Worm (Caenorhabditis elegans) whole organism, young adult: ENCODE measurements around the gene F56F10.2.

Experiments
- B0336.3 ChIP-seq: fragments of 200-800 bp; sonication (Bioruptor generic); IDR thresholded peaks from 2 replicates; pipeline ENCODE4 v1.3.6; 2022; ENCODE audit warnings: missing genetic modification characterization, missing compliant biosample characterization
- F55B11.4 ChIP-seq: sonication (generic microtip); optimal IDR thresholded peaks from 2 replicates; lab custom pipeline; 2016; ENCODE audit warnings: missing compliant biosample characterization, missing genetic modification characterization, borderline replicate concordance; ENCODE audit not compliant: insufficient read depth
- Y53G8AR.9 ChIP-seq: fragments of 200-800 bp; sonication (Bioruptor generic); conservative IDR thresholded peaks from 2 replicates; pipeline ENCODE4 v1.3.6; 2022; ENCODE audit warnings: missing genetic modification reagents, missing genetic modification characterization, missing compliant biosample characterization
- Y67H2A.10 ChIP-seq: fragments of 200-800 bp; sonication (Bioruptor generic); conservative IDR thresholded peaks from 2 replicates; pipeline ENCODE4 v1.3.6; 2022; ENCODE audit warnings: missing genetic modification reagents, missing genetic modification characterization, missing compliant biosample characterization
- Y79H2A.3 ChIP-seq: fragments of 200-800 bp; sonication (Bioruptor generic); conservative IDR thresholded peaks from 2 replicates; pipeline ENCODE4 v1.3.6; 2022; ENCODE audit warnings: missing genetic modification reagents, missing genetic modification characterization, missing compliant biosample characterization
- ZK185.1 ChIP-seq: sonication (generic microtip); optimal IDR thresholded peaks from 2 replicates; lab custom pipeline; 2016; ENCODE audit warnings: mild to moderate bottlenecking, missing genetic modification characterization, missing compliant biosample characterization; ENCODE audit not compliant: poor library complexity, severe bottlenecking
- akir-1 ChIP-seq: fragments of 200-800 bp; sonication (Bioruptor generic); optimal IDR thresholded peaks from 2 replicates; lab custom pipeline; 2018; ENCODE audit warnings: mild to moderate bottlenecking, missing genetic modification characterization, moderate library complexity, missing compliant biosample characterization
- aptf-2 ChIP-seq: fragments of 200-800 bp; sonication (Bioruptor generic); conservative IDR thresholded peaks from 2 replicates; pipeline ENCODE4 v1.3.6; 2022; ENCODE audit warnings: missing genetic modification reagents, missing genetic modification characterization, missing compliant biosample characterization
- aptf-3 ChIP-seq: fragments of 200-800 bp; sonication (Bioruptor generic); IDR thresholded peaks from 2 replicates; pipeline ENCODE4 v1.3.6; 2022; ENCODE audit warnings: missing genetic modification characterization, missing compliant biosample characterization
- athp-1 ChIP-seq: sonication (generic microtip); optimal IDR thresholded peaks from 2 replicates; lab custom pipeline; 2017; ENCODE audit warnings: mild to moderate bottlenecking, missing genetic modification characterization, missing compliant biosample characterization
- attf-3 ChIP-seq: fragments of 200-800 bp; sonication (Bioruptor generic); conservative IDR thresholded peaks from 2 replicates; pipeline ENCODE4 v1.3.6; 2022; ENCODE audit warnings: missing genetic modification reagents, missing genetic modification characterization, missing compliant biosample characterization
- attf-5 ChIP-seq: fragments of 200-800 bp; sonication (Bioruptor generic); optimal IDR thresholded peaks from 2 replicates; lab custom pipeline; 2018; ENCODE audit warnings: mild to moderate bottlenecking, missing genetic modification characterization, missing compliant biosample characterization
- attf-6 ChIP-seq: fragments of 200-800 bp; sonication (Bioruptor generic); IDR thresholded peaks from 2 replicates; pipeline ENCODE4 v1.3.6; 2022; ENCODE audit warnings: missing genetic modification reagents, missing genetic modification characterization, missing compliant biosample characterization
- ceh-40 ChIP-seq: fragments of 200-800 bp; sonication (Bioruptor generic); IDR thresholded peaks from 2 replicates; pipeline ENCODE4 v1.3.6; 2022; ENCODE audit warnings: missing genetic modification characterization, missing compliant biosample characterization
- ceh-58 ChIP-seq: fragments of 200-800 bp; sonication (Bioruptor generic); IDR thresholded peaks from 2 replicates; pipeline ENCODE4 v1.3.6; 2022; ENCODE audit warnings: missing genetic modification characterization, missing compliant biosample characterization
- chd-7 ChIP-seq: sonication (generic microtip); optimal IDR thresholded peaks from 2 replicates; lab custom pipeline; 2016; ENCODE audit warnings: mild to moderate bottlenecking, missing genetic modification characterization, moderate library complexity, missing compliant biosample characterization
- dox-1 ChIP-seq: fragments of 200-800 bp; sonication (Bioruptor generic); IDR thresholded peaks from 2 replicates; pipeline ENCODE4 v1.3.6; 2022; ENCODE audit warnings: missing genetic modification reagents, missing genetic modification characterization, missing compliant biosample characterization
- ekl-4 ChIP-seq: fragments of 200-800 bp; sonication (Bioruptor generic); IDR thresholded peaks from 2 replicates; pipeline ENCODE4 v1.3.6; 2022; ENCODE audit warnings: missing genetic modification reagents, missing genetic modification characterization, missing compliant biosample characterization
- hmg-1.2 ChIP-seq: fragments of 200-800 bp; sonication (Bioruptor generic); IDR thresholded peaks from 2 replicates; pipeline ENCODE4 v1.3.6; 2022; ENCODE audit warnings: missing genetic modification reagents, missing genetic modification characterization, missing compliant biosample characterization
- hmg-20 ChIP-seq: fragments of 200-800 bp; sonication (Bioruptor generic); IDR thresholded peaks from 2 replicates; pipeline ENCODE4 v1.3.6; 2022; ENCODE audit warnings: missing genetic modification reagents, missing genetic modification characterization, missing compliant biosample characterization
- let-607 ChIP-seq, 2 experiments: fragments of 200-800 bp in 1 of 2; sonication (Bioruptor generic) in 1 of 2; sonication (generic microtip) in 1 of 2; optimal IDR thresholded peaks; 2 replicates each; lab custom pipeline; 2016 to 2018; ENCODE audit warnings: mild to moderate bottlenecking in 2 of 2, missing compliant biosample characterization in 2 of 2, missing genetic modification characterization in 2 of 2, moderate library complexity in 2 of 2, missing genotype in 1 of 2
- lin-26 ChIP-seq: fragments of 200-800 bp; sonication (Bioruptor generic); IDR thresholded peaks from 2 replicates; pipeline ENCODE4 v1.3.6; 2022; ENCODE audit warnings: missing genetic modification reagents, missing genetic modification characterization, missing compliant biosample characterization
- lin-40 ChIP-seq: sonication (generic microtip); optimal IDR thresholded peaks from 2 replicates; lab custom pipeline; 2016; ENCODE audit warnings: missing genetic modification characterization, mild to moderate bottlenecking, missing compliant biosample characterization, missing genotype, missing genetic modification reagents
- lin-54 ChIP-seq: fragments of 200-800 bp; sonication (Bioruptor generic); optimal IDR thresholded peaks from 2 replicates; lab custom pipeline; 2018; ENCODE audit warnings: mild to moderate bottlenecking, missing genetic modification characterization, missing compliant biosample characterization
- madf-10 ChIP-seq: sonication (generic microtip); optimal IDR thresholded peaks from 2 replicates; lab custom pipeline; 2016; ENCODE audit warnings: mild to moderate bottlenecking, missing genetic modification characterization, missing compliant biosample characterization
- madf-3 ChIP-seq: fragments of 200-800 bp; sonication (Bioruptor generic); IDR thresholded peaks from 2 replicates; pipeline ENCODE4 v1.3.6; 2022; ENCODE audit warnings: missing genetic modification reagents, missing genetic modification characterization, missing compliant biosample characterization
- madf-6 ChIP-seq: fragments of 200-800 bp; sonication (Bioruptor generic); IDR thresholded peaks from 2 replicates; pipeline ENCODE4 v1.3.6; 2022; ENCODE audit warnings: missing genetic modification reagents, missing genetic modification characterization, missing compliant biosample characterization
- nfya-1 ChIP-seq: sonication (generic microtip); optimal IDR thresholded peaks from 2 replicates; lab custom pipeline; 2017; ENCODE audit warnings: antibody characterized with exemption, missing compliant biosample characterization, missing genetic modification characterization, borderline replicate concordance; ENCODE audit not compliant: insufficient read depth
- nfya-2 ChIP-seq: fragments of 200-800 bp; sonication (Bioruptor generic); IDR thresholded peaks from 2 replicates; pipeline ENCODE4 v1.3.6; 2022; ENCODE audit warnings: missing genetic modification reagents, missing genetic modification characterization, missing compliant biosample characterization
- nhr-80 ChIP-seq: sonication (generic microtip); optimal IDR thresholded peaks from 2 replicates; lab custom pipeline; 2016; ENCODE audit warnings: missing genetic modification characterization, missing compliant biosample characterization
- pha-4 ChIP-seq: fragments of 150-350 bp; sonication (generic microtip); optimal IDR thresholded peaks from 2 replicates; lab custom pipeline; 2014; ENCODE audit warnings: missing biosample characterization, missing genetic modification reagents, missing genetic modification characterization
- rec-8 ChIP-seq, 2 experiments: sonication (generic microtip); optimal IDR thresholded peaks; 2 replicates each; lab custom pipeline; 2016; ENCODE audit warnings: mild to moderate bottlenecking in 2 of 2, missing genetic modification characterization in 2 of 2, missing genetic modification reagents in 2 of 2, missing genotype in 2 of 2, missing biosample characterization in 1 of 2, missing compliant biosample characterization in 1 of 2, moderate library complexity in 1 of 2
- sdz-38 ChIP-seq: sonication (generic microtip); optimal IDR thresholded peaks from 2 replicates; lab custom pipeline; 2016; ENCODE audit warnings: missing genotype, missing genetic modification characterization, missing compliant biosample characterization
- snpc-1.1 ChIP-seq: sonication (generic microtip); optimal IDR thresholded peaks from 2 replicates; lab custom pipeline; 2017; ENCODE audit warnings: missing genetic modification characterization, mild to moderate bottlenecking, missing compliant biosample characterization, antibody characterized with exemption, moderate library complexity, missing genotype, missing genetic modification reagents; ENCODE audit not compliant: insufficient read depth
- snpc-4 ChIP-seq, 5 experiments: fragments of 150-350 bp in 1 of 5; sonication (generic microtip) in 4 of 5; optimal IDR thresholded peaks; 2 replicates each; lab custom pipeline; 2014 to 2018; ENCODE audit warnings: missing genetic modification characterization in 5 of 5, missing biosample characterization in 3 of 5, antibody characterized with exemption in 2 of 5, mild to moderate bottlenecking in 2 of 5, missing compliant biosample characterization in 2 of 5, missing genotype in 2 of 5, moderate library complexity in 2 of 5, missing genetic modification reagents in 1 of 5
- somi-1 ChIP-seq: fragments of 200-800 bp; sonication (Bioruptor generic); optimal IDR thresholded peaks from 2 replicates; lab custom pipeline; 2018; ENCODE audit warnings: mild to moderate bottlenecking, missing genetic modification characterization, missing compliant biosample characterization
- ztf-18 ChIP-seq: sonication (generic microtip); optimal IDR thresholded peaks from 2 replicates; lab custom pipeline; 2016; ENCODE audit warnings: missing genotype, mild to moderate bottlenecking, missing genetic modification characterization, missing compliant biosample characterization
- ztf-25 ChIP-seq: fragments of 200-800 bp; sonication (Bioruptor generic); IDR thresholded peaks from 2 replicates; pipeline ENCODE4 v1.3.6; 2022; ENCODE audit warnings: missing genetic modification reagents, missing genetic modification characterization, missing compliant biosample characterization
- ztf-28 ChIP-seq: fragments of 200-800 bp; sonication (Bioruptor generic); IDR thresholded peaks from 2 replicates; pipeline ENCODE4 v1.3.6; 2022; ENCODE audit warnings: missing genetic modification reagents, missing genetic modification characterization, missing compliant biosample characterization

F56F10.2 gene

DNA sequence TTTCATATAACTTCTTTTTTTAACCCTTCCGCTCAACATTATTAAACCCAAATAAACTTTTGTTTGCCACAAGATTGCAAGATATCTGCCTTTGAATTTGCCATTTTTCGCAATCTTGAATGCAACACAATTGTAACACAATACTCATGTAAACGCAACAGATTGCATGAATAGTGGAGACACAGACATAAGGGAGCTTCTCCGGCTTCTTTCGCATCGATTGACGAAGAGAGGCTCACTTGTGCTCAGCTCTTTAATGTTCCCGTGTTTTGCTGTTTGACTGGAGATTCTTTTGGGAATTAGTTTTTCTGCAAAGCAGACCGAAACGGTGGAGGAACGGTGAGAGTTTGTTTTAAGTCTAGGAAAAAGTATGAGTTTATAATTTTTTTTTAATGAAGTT, at the start of gene F56F10.2:
Gene F56F10.2, plus strand, starts transcription at position 215 of the 400 bp plus-strand sequence.
- TF ChIP-seq Y79H2A.3 (GFP tag; lab: Robert Waterston, UW) (no peak), snpc-1.1 (tag; lab: Kevin White, UChicago) (no peak), hmg-1.2 (GFP tag; lab: Robert Waterston, UW) (no peak)

DNA sequence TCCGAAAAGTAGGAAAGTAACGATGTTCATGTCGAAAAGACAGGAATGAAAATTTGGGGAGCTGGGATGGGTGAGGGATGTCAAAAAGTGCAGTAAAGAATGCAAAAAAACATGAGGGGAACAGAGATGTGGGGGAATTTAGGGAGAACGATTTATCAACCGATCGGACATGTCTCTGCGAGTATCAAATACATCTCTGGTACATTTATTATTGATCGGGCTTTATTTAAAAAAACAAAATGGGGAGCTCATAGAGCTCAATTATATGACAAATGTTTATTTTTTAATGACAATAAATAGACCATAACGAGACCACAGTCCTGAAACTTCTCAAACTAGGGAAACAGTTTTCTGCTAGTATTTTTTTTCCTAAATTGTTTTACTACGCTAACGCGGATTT, 48.7 kb upstream of the F56F10.2 start, which contains the start of gene F25E2.2:
Gene F25E2.2, minus strand, starts transcription at position 101 of the 400 bp plus-strand sequence.
- TF ChIP-seq madf-3 (no peak), snpc-4 (GFP tag; optimal IDR thresholded peaks at IDR 0.05; lab: Kevin White, UChicago) (no peak), snpc-4 (tag; optimal IDR thresholded peaks at IDR 0.05; lab: Kevin White, UChicago) (no peak)

DNA sequence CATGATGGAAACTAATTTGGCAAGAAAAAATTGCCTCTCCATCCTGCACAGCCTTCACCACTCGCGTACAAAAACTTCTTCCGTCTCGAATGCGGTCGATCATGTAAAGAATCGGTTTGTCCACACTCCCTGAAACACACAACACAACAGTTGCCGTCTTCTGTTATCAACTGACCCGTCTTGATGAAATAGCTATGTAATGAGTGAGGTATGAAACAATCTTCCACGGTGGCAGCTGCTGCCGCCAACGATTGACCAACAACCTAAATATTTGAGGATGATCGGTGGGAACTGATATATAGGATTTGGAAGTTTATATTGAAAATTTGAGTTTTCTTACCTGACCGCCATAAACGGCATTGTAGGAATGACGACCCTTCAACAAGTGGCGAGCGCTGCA, 47.2 kb upstream of the F56F10.2 start:
- TF ChIP-seq hmg-1.2 (GFP tag; lab: Robert Waterston, UW), result no peak
- TF ChIP-seq nhr-80, result peak; percentile 36
- TF ChIP-seq dox-1 (GFP tag; lab: Robert Waterston, UW), result no peak
- no peak for TF ChIP-seq akir-1
- TF ChIP-seq let-607 (tag; optimal IDR thresholded peaks at IDR 0.05; lab: Kevin White, UChicago), result peak in 1 of 2 experiments; percentile 17
- TF ChIP-seq ztf-18 (tag; lab: Kevin White, UChicago), result no peak
- TF ChIP-seq somi-1, result no peak
- no peak for TF ChIP-seq attf-6

DNA sequence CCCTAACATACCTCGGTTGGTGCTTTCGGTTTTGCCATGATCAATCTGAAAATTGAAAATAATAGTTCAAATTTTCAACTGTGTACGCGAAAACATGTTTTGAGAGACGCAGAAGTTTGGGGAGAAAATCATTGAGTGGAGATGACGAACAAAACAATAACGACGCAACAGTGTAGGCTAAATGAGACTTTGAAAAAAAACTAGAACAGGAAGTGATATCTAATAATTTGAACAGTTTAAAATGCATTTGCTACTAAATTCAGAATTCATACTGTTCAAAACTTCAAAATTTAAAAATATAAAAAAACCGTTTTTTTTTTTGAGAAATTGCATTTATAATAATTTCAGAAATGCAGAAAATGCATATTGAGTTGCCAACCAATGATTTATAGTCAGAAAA, 46.4 kb upstream of the F56F10.2 start, which contains the start of gene F25E2.3:
Gene F25E2.3, minus strand, starts transcription at position 101 of the 400 bp plus-strand sequence.
- TF ChIP-seq ceh-58 (GFP tag; lab: Robert Waterston, UW) (no peak), ceh-40 (no peak), ztf-25 (GFP tag; lab: Robert Waterston, UW) (no peak), nfya-2 (no peak), madf-10 (tag; lab: Kevin White, UChicago) (no peak), madf-6 (GFP tag; lab: Robert Waterston, UW) (no peak), sdz-38 (tag; lab: Kevin White, UChicago) (no peak), athp-1 (tag; lab: Kevin White, UChicago) (no peak), dox-1 (GFP tag; lab: Robert Waterston, UW) (no peak), aptf-2 (GFP tag; lab: Robert Waterston, UW) (no peak), chd-7 (tag; lab: Kevin White, UChicago) (no peak), attf-5 (GFP tag; lab: Kevin White, UChicago) (no peak), ZK185.1 (tag; lab: Kevin White, UChicago) (no peak), B0336.3 (GFP tag; lab: Robert Waterston, UW) (no peak), somi-1 (no peak)

DNA sequence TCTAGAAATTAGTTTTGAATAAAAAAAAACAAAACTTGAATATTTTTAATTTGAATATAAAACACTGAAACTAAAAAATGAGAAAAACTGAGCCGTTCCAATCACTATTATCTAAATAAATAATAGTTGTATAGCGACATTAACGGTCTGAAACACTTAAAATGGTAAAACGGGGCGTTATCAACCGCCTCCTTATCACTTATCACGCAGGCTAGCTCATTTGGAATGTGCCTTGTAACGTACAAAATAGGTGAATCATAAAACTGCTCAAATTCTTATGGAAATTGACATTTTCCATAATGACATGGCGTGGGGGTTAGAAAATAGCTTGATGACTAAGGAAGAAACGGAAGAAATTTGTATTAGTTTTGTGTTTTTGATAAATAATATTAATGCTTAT, 43.5 kb upstream of the F56F10.2 start, which contains the start of gene ifd-2:
Gene ifd-2, minus strand, starts transcription at position 1 of the 400 bp plus-strand sequence.
- TF ChIP-seq nfya-1 (tag; lab: Kevin White, UChicago) (no peak), nhr-80 (peak; percentile 91), let-607 (tag; optimal IDR thresholded peaks at IDR 0.05; lab: Kevin White, UChicago) (peak in 1 of 2 experiments; percentile 26), attf-3 (GFP tag; lab: Robert Waterston, UW) (no peak), F55B11.4 (tag; lab: Kevin White, UChicago) (no peak)
- TF ChIP-seq, all 124 proteins: peak for 2

DNA sequence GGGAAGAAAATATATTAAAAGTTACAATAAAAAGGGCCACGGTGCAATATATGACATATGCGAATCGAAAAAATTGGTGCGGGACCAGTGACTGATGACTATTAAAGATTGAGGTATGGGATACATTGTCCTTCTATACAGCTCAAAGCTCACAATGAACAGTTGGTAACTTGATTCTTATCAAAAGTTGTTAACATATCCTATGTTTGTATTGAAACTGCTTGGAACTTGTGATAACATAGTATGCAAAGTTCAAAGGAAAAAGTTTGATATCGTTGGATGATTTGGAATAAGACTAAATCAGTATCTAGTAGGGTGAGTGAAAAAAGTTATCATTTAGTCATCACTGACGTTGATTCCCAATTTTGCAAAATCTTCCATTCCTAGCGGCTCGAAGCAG, 41.4 kb upstream of the F56F10.2 start:
- no peak for TF ChIP-seq lin-40
- TF ChIP-seq hmg-20, result no peak
- no peak for TF ChIP-seq pha-4
- TF ChIP-seq aptf-3 (GFP tag; lab: Robert Waterston, UW), result no peak
- TF ChIP-seq ekl-4 (GFP tag; lab: Robert Waterston, UW), result no peak
- TF ChIP-seq rec-8 (tag; optimal IDR thresholded peaks at IDR 0.05; lab: Kevin White, UChicago), result no peak
- no peak for TF ChIP-seq Y53G8AR.9 (GFP tag; lab: Robert Waterston, UW)
- no peak for TF ChIP-seq Y67H2A.10 (GFP tag; lab: Robert Waterston, UW)
- TF ChIP-seq ztf-28 (GFP tag; lab: Robert Waterston, UW), result no peak
- TF ChIP-seq lin-54 (GFP tag; lab: Kevin White, UChicago), result no peak
- no peak for TF ChIP-seq lin-26
